Worm (Caenorhabditis elegans): Measurements from ENCODE around the gene ZK354.9.
"Not testable (repeated sequence)": the region's sequence is repeated elsewhere in the genome, so short reads cannot be mapped to it uniquely, and the experiment has no call there.

ZK354.9 gene

DNA sequence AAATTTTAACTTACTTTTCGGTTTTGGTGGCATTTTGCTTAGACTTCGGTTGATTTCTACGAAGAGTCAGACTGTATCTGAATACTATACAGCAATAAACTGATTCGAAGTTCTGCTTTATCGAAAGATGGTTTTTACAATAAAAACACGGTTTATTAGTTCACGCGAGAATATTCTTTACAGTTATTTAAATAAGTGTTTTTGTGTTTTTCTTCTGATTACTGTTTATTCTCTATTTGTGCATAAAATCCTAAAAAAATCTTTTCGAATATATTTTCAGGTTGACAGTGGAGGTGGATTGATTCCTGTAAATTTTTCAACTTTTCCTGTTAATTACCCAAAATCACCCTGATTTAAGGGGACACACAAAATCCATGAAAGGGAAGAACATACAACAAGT, 1.9 kb downstream of the ZK354.9 start, which contains the start of gene ZK354.8 (continued):
- TF ChIP-seq pag-3 (tag; optimal IDR thresholded peaks at IDR 0.05; ENCODE audit: borderline replicate concordance) (no peak), ceh-34 (tag; optimal IDR thresholded peaks at IDR 0.05) (no peak)

DNA sequence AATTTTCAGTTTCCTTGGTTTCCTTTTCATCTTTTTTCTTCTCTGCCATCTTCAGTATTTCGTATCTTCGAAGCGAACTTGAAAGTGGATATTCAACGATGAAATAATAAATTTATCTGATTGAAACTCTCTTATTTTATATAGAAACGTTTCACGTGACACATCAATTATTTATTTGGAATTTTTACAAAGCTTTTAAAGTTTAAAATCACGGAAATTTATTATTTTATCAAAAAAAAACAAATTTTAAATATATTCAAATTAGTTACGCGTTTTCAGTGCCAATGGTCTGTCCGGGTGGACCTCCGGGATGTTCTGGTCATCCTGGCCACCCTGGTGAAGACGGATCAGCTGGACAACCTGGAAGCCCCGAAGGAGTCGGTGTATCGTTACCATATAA, 4.9 kb downstream of the ZK354.9 start, which contains the start of gene ZK354.7:
ZK354.7 (minus strand) TSS at position 101 of the 400 bp plus-strand sequence.
- TF ChIP-seq gmeb-2 (tag; optimal IDR thresholded peaks at IDR 0.05) = no peak
- TF ChIP-seq ceh-22 (tag; optimal IDR thresholded peaks at IDR 0.05) = no peak
- TF ChIP-seq K09A11.1 (tag; optimal IDR thresholded peaks at IDR 0.05; ENCODE audit: insufficient read depth) = no peak
- TF ChIP-seq pqm-1 (tag; optimal IDR thresholded peaks at IDR 0.05) = no peak
- TF ChIP-seq ttx-3 (tag; optimal IDR thresholded peaks at IDR 0.05) = no peak
- TF ChIP-seq dve-1 (tag; optimal IDR thresholded peaks at IDR 0.05) = no peak
- no peak for TF ChIP-seq rnt-1 (tag; optimal IDR thresholded peaks at IDR 0.05)
- TF ChIP-seq sox-2 (GFP tag; IDR thresholded peaks at IDR 0.05) = no peak
- TF ChIP-seq ceh-48 (tag; optimal IDR thresholded peaks at IDR 0.05) = no peak
- TF ChIP-seq unc-3 (GFP tag; conservative IDR thresholded peaks at IDR 0.05) = no peak
- TF ChIP-seq unc-3 (tag; optimal IDR thresholded peaks at IDR 0.05) = no peak
- no peak for TF ChIP-seq odd-2 (tag; optimal IDR thresholded peaks at IDR 0.05)
- TF ChIP-seq ceh-14 (tag; optimal IDR thresholded peaks at IDR 0.05) = no peak
- no peak for TF ChIP-seq elt-4 (tag; optimal IDR thresholded peaks at IDR 0.05)
- no peak for TF ChIP-seq K02D7.2 (tag; optimal IDR thresholded peaks at IDR 0.05)
- TF ChIP-seq tbx-2 (tag; optimal IDR thresholded peaks at IDR 0.05) = no peak
- TF ChIP-seq sdc-2 (tag; optimal IDR thresholded peaks at IDR 0.05) = no peak

DNA sequence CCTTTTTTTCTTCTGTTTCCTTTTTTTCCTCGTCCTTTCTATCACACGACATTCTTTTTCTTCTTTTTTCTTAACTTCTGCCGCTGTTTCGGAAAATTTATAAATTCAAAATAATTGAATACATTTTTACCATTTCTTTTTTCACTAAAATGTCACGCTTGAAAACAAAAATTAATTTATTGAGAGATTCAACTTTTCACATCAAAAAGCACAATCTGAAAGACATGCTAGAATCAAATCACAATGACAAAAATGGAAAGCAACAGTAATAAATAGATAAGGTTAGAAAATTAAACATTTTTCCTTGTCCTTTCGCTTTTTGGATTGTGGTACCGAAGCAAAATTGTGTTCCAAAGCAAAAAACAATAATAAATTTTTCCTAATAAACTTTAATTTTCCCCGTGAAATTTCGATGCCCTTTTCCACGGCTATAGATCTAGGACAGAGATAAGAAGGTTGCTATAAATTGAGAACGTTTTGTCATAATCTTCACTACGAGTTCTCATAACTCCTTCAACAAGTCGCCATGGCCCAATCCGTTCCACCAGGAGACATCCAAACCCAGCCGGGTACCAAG, 10.4 kb downstream of the ZK354.9 start, which contains the start of the genes ZK354.6 and msp-113:
ZK354.6 (minus strand) TSS at position 101 of the 577 bp plus-strand sequence.
msp-113 (plus strand) TSS at position 527 of the 577 bp plus-strand sequence.
- no peak for TF ChIP-seq ref-2 (tag; optimal IDR thresholded peaks at IDR 0.05)
- no peak for TF ChIP-seq fkh-10 (GFP tag; optimal IDR thresholded peaks at IDR 0.05)
- no peak for TF ChIP-seq unc-3 (GFP tag; conservative IDR thresholded peaks at IDR 0.05)
- no peak for TF ChIP-seq unc-3 (tag; optimal IDR thresholded peaks at IDR 0.05)
- TF ChIP-seq dmd-4 (tag; optimal IDR thresholded peaks at IDR 0.05; ENCODE audit: borderline replicate concordance) = no peak
- TF ChIP-seq dve-1 (tag; optimal IDR thresholded peaks at IDR 0.05) = no peak
- no peak for TF ChIP-seq ceh-30 (tag; optimal IDR thresholded peaks at IDR 0.05)
- no peak for TF ChIP-seq pag-3 (tag; optimal IDR thresholded peaks at IDR 0.05; ENCODE audit: borderline replicate concordance)
- no peak for TF ChIP-seq ceh-6 (GFP tag; optimal IDR thresholded peaks at IDR 0.05)
- no peak for TF ChIP-seq ceh-31 (tag; optimal IDR thresholded peaks at IDR 0.05)
- TF ChIP-seq nhr-232 (tag; optimal IDR thresholded peaks at IDR 0.05) = no peak
- no peak for TF ChIP-seq ets-4 (tag; optimal IDR thresholded peaks at IDR 0.05)

- TF ChIP-seq lim-6 (tag; optimal IDR thresholded peaks at IDR 0.05); mec-3 (tag; optimal IDR thresholded peaks at IDR 0.05; ENCODE audit: borderline replicate concordance); ets-4 (tag; optimal IDR thresholded peaks at IDR 0.05): not testable (repeated sequence)
These were observed 12.7 kb downstream of the ZK354.9 start, which contains the start of gene msp-51 for ce11 chrIV:5295240-5295639. Gene msp-51, minus strand, starts transcription at chrIV:5295340.

- no peak for TF ChIP-seq unc-3 (GFP tag; conservative IDR thresholded peaks at IDR 0.05)
- no peak for TF ChIP-seq unc-3 (tag; optimal IDR thresholded peaks at IDR 0.05)
- no peak for TF ChIP-seq elt-2 (tag; optimal IDR thresholded peaks at IDR 0.05)
- TF ChIP-seq pax-1 (tag; optimal IDR thresholded peaks at IDR 0.05) = no peak
- TF ChIP-seq ahr-1 (tag; optimal IDR thresholded peaks at IDR 0.05) = no peak
- TF ChIP-seq nhr-232 (tag; optimal IDR thresholded peaks at IDR 0.05) = no peak
- no peak for TF ChIP-seq rnt-1 (tag; optimal IDR thresholded peaks at IDR 0.05)
- no peak for TF ChIP-seq hlh-8 (tag; optimal IDR thresholded peaks at IDR 0.05)
- TF ChIP-seq K02D7.2 (tag; optimal IDR thresholded peaks at IDR 0.05) = no peak
- TF ChIP-seq K09A11.1 (tag; optimal IDR thresholded peaks at IDR 0.05; ENCODE audit: insufficient read depth) = no peak
- no peak for TF ChIP-seq ttx-3 (tag; optimal IDR thresholded peaks at IDR 0.05)
These were observed 13.5 kb downstream of the ZK354.9 start for ce11 chrIV:5294467-5294866.
